Fruit fly (Drosophila melanogaster) S2 (cell line): ENCODE measurements around the gene GstD2.

ENCODE experiments used
- CG8478 ChIP-seq: fragments of >200 bp; optimal IDR thresholded peaks from 2 replicates; lab custom pipeline; 2018
- CTCF ChIP-seq, 2 experiments: fragments of >200 bp; optimal IDR thresholded peaks; 2 replicates each; lab custom pipeline; 2018

DNA sequence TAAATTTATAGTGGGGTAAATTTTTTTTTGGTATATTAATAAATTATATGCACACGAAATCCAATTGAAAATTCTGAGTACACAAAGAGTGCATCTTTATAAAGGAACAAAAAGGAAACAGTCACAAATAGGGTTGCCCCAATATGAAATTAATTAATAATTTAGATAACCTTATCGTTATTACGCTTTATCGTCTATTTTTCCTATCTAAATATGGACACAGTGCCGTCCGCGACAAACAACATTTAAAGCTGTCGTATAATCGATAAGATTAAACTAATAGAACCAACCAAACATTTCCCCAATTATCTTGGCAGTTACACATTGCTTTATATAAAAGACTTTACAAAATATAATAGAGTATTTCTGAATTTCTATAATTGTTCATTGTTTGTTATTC lies 26.3 kb downstream of the GstD2 start:
- no peak for TF ChIP-seq CTCF (optimal IDR thresholded peaks at IDR 0.05; lab: Kevin White, UChicago)
- no peak for TF ChIP-seq CG8478 (lab: Kevin White, UChicago)
